Worm (Caenorhabditis elegans) whole organism, late embryonic: ENCODE measurements around the gene srbc-24.

Experiments used
- C38D4.7 ChIP-seq: fragments of 200-800 bp; sonication (Bioruptor generic); optimal IDR thresholded peaks from 2 replicates; lab custom pipeline; 2018; ENCODE audit warnings: mild to moderate bottlenecking, missing genetic modification characterization, moderate library complexity, missing compliant biosample characterization
- K09A11.1 ChIP-seq: sonication (generic microtip); optimal IDR thresholded peaks from 2 replicates; lab custom pipeline; 2017; ENCODE audit warnings: antibody characterized with exemption, mild to moderate bottlenecking, missing genetic modification characterization, missing compliant biosample characterization; ENCODE audit not compliant: insufficient read depth
- T23F11.4 ChIP-seq: fragments of 200-800 bp; sonication (Bioruptor generic); optimal IDR thresholded peaks from 2 replicates; lab custom pipeline; 2018; ENCODE audit warnings: mild to moderate bottlenecking, missing genetic modification characterization, missing compliant biosample characterization
- Y22D7AL.16 ChIP-seq: sonication (generic microtip); optimal IDR thresholded peaks from 2 replicates; lab custom pipeline; 2016; ENCODE audit warnings: missing genetic modification characterization, missing compliant biosample characterization
- ahr-1 ChIP-seq: sonication (generic microtip); optimal IDR thresholded peaks from 2 replicates; lab custom pipeline; 2016; ENCODE audit warnings: missing genetic modification characterization, missing compliant biosample characterization
- ama-1 ChIP-seq: fragments of 150-350 bp; optimal IDR thresholded peaks from 2 replicates; lab custom pipeline; 2014
- ceh-18 ChIP-seq: sonication (generic microtip); optimal IDR thresholded peaks from 2 replicates; lab custom pipeline; 2016; ENCODE audit warnings: missing genetic modification characterization, missing compliant biosample characterization
- ceh-2 ChIP-seq: sonication (generic microtip); optimal IDR thresholded peaks from 2 replicates; lab custom pipeline; 2016; ENCODE audit warnings: missing genotype, missing genetic modification characterization, missing compliant biosample characterization
- ceh-22 ChIP-seq: sonication (generic microtip); optimal IDR thresholded peaks from 2 replicates; lab custom pipeline; 2017; ENCODE audit warnings: missing biosample characterization, missing genetic modification characterization
- ceh-24 ChIP-seq: sonication (generic microtip); optimal IDR thresholded peaks from 2 replicates; lab custom pipeline; 2016; ENCODE audit warnings: mild to moderate bottlenecking, missing genetic modification characterization, missing compliant biosample characterization
- ceh-30 ChIP-seq: fragments of 150-350 bp; optimal IDR thresholded peaks from 2 replicates; lab custom pipeline; 2014; ENCODE audit warnings: missing biosample characterization, missing genetic modification characterization
- ceh-31 ChIP-seq: sonication (generic microtip); optimal IDR thresholded peaks from 2 replicates; lab custom pipeline; 2016; ENCODE audit warnings: missing genetic modification characterization, missing compliant biosample characterization
- ceh-48 ChIP-seq: sonication (generic microtip); optimal IDR thresholded peaks from 2 replicates; lab custom pipeline; 2016; ENCODE audit warnings: missing genetic modification characterization, inconsistent platforms, missing compliant biosample characterization
- ceh-6 ChIP-seq: fragments of 200-800 bp; sonication (Bioruptor generic); optimal IDR thresholded peaks from 2 replicates; lab custom pipeline; 2018; ENCODE audit warnings: mild to moderate bottlenecking, missing genetic modification characterization, missing compliant biosample characterization
- che-1 ChIP-seq: sonication (generic microtip); optimal IDR thresholded peaks from 2 replicates; lab custom pipeline; 2016; ENCODE audit warnings: mild to moderate bottlenecking, missing genetic modification characterization, missing compliant biosample characterization
- elt-4 ChIP-seq: sonication (generic microtip); optimal IDR thresholded peaks from 2 replicates; lab custom pipeline; 2016; ENCODE audit warnings: missing genetic modification characterization, missing compliant biosample characterization
- fax-1 ChIP-seq: sonication (generic microtip); optimal IDR thresholded peaks from 2 replicates; lab custom pipeline; 2016; ENCODE audit warnings: missing genotype, missing genetic modification characterization, missing compliant biosample characterization
- fkh-10 ChIP-seq: fragments of 150-350 bp; optimal IDR thresholded peaks from 2 replicates; lab custom pipeline; 2014; ENCODE audit warnings: missing biosample characterization, missing genetic modification reagents, missing genetic modification characterization
- gmeb-2 ChIP-seq: sonication (generic microtip); optimal IDR thresholded peaks from 2 replicates; lab custom pipeline; 2016; ENCODE audit warnings: missing genetic modification characterization, inconsistent platforms, missing compliant biosample characterization
- hlh-13 ChIP-seq: fragments of 200-800 bp; sonication (Bioruptor generic); optimal IDR thresholded peaks from 2 replicates; lab custom pipeline; 2018; ENCODE audit warnings: mild to moderate bottlenecking, missing genetic modification characterization, missing compliant biosample characterization
- hlh-6 ChIP-seq: sonication (generic microtip); optimal IDR thresholded peaks from 2 replicates; lab custom pipeline; 2016; ENCODE audit warnings: missing genotype, missing genetic modification characterization, missing compliant biosample characterization
- lim-6 ChIP-seq: sonication (generic microtip); optimal IDR thresholded peaks from 2 replicates; lab custom pipeline; 2016; ENCODE audit warnings: missing genetic modification characterization, missing compliant biosample characterization
- nfya-1 ChIP-seq: sonication (generic microtip); optimal IDR thresholded peaks from 2 replicates; lab custom pipeline; 2017; ENCODE audit warnings: missing genetic modification characterization, mild to moderate bottlenecking, missing compliant biosample characterization, antibody characterized with exemption, moderate library complexity
- nhr-232 ChIP-seq: sonication (generic microtip); optimal IDR thresholded peaks from 2 replicates; lab custom pipeline; 2016; ENCODE audit warnings: missing genetic modification characterization, missing compliant biosample characterization
- npax-4 ChIP-seq: sonication (generic microtip); optimal IDR thresholded peaks from 2 replicates; lab custom pipeline; 2016; ENCODE audit warnings: missing genetic modification characterization, missing compliant biosample characterization
- odd-2 ChIP-seq: sonication (generic microtip); optimal IDR thresholded peaks from 2 replicates; lab custom pipeline; 2017; ENCODE audit warnings: antibody characterized with exemption, mild to moderate bottlenecking, missing genetic modification characterization, missing compliant biosample characterization
- pag-3 ChIP-seq: sonication (generic microtip); optimal IDR thresholded peaks from 2 replicates; lab custom pipeline; 2016; ENCODE audit warnings: missing compliant biosample characterization, missing genetic modification characterization, borderline replicate concordance
- pat-9 ChIP-seq: fragments of 200-800 bp; sonication (Bioruptor generic); optimal IDR thresholded peaks from 2 replicates; lab custom pipeline; 2018; ENCODE audit warnings: mild to moderate bottlenecking, missing genetic modification characterization, moderate library complexity, missing compliant biosample characterization
- pha-2 ChIP-seq: sonication (generic microtip); optimal IDR thresholded peaks from 2 replicates; lab custom pipeline; 2017; ENCODE audit warnings: mild to moderate bottlenecking, missing genetic modification characterization, missing compliant biosample characterization
- pqm-1 ChIP-seq: sonication (generic microtip); optimal IDR thresholded peaks from 2 replicates; lab custom pipeline; 2016; ENCODE audit warnings: missing genetic modification characterization, missing compliant biosample characterization
- ref-2 ChIP-seq: sonication (generic microtip); optimal IDR thresholded peaks from 2 replicates; lab custom pipeline; 2016; ENCODE audit warnings: missing genetic modification characterization, missing compliant biosample characterization
- rnt-1 ChIP-seq: sonication (generic microtip); optimal IDR thresholded peaks from 2 replicates; lab custom pipeline; 2016; ENCODE audit warnings: missing genetic modification characterization, missing compliant biosample characterization
- sdc-2 ChIP-seq: sonication (generic microtip); optimal IDR thresholded peaks from 2 replicates; lab custom pipeline; 2016; ENCODE audit warnings: missing genotype, missing genetic modification characterization, missing compliant biosample characterization
- sox-2 ChIP-seq: fragments of 200-800 bp; sonication (Bioruptor generic); IDR thresholded peaks from 2 replicates; pipeline ENCODE4 v1.3.6; 2022; ENCODE audit warnings: missing genetic modification reagents, missing genetic modification characterization, missing compliant biosample characterization
- tbx-2 ChIP-seq: sonication (generic microtip); optimal IDR thresholded peaks from 2 replicates; lab custom pipeline; 2016; ENCODE audit warnings: missing genetic modification characterization, missing compliant biosample characterization
- tbx-7 ChIP-seq: sonication (generic microtip); optimal IDR thresholded peaks from 2 replicates; lab custom pipeline; 2016; ENCODE audit warnings: missing genotype, missing genetic modification characterization, missing compliant biosample characterization
- unc-42 ChIP-seq: sonication (generic microtip); optimal IDR thresholded peaks from 2 replicates; lab custom pipeline; 2016; ENCODE audit warnings: missing genotype, missing genetic modification characterization, missing compliant biosample characterization
- unc-55 ChIP-seq: sonication (generic microtip); optimal IDR thresholded peaks from 2 replicates; lab custom pipeline; 2017; ENCODE audit warnings: missing biosample characterization, missing genetic modification reagents, missing genetic modification characterization
- unc-86 ChIP-seq: sonication (generic microtip); optimal IDR thresholded peaks from 2 replicates; lab custom pipeline; 2016; ENCODE audit warnings: missing genetic modification characterization, missing compliant biosample characterization
- ztf-16 ChIP-seq: sonication (generic microtip); optimal IDR thresholded peaks from 2 replicates; lab custom pipeline; 2017; ENCODE audit warnings: missing genetic modification characterization, missing compliant biosample characterization

srbc-24 gene

ce11 chrV:2151458-2151857 lies at the start of gene srbc-24:
Gene srbc-24, plus strand, starts transcription at chrV:2151758.
- TF ChIP-seq lim-6 (tag; lab: Kevin White, UChicago) (no peak), gmeb-2 (tag; lab: Kevin White, UChicago) (no peak), che-1 (tag; lab: Kevin White, UChicago) (no peak), sox-2 (no peak), ceh-24 (no peak), sdc-2 (no peak), unc-42 (tag; lab: Kevin White, UChicago) (no peak), C38D4.7 (GFP tag; lab: Kevin White, UChicago) (no peak), fax-1 (tag; lab: Kevin White, UChicago) (no peak), hlh-6 (tag; lab: Kevin White, UChicago) (no peak), nfya-1 (tag; lab: Kevin White, UChicago) (no peak), fkh-10 (GFP tag; lab: Kevin White, UChicago) (no peak), hlh-13 (GFP tag; lab: Kevin White, UChicago) (no peak), ceh-2 (tag; lab: Kevin White, UChicago) (no peak)

- TF ChIP-seq elt-4 (no peak), ceh-22 (tag; lab: Kevin White, UChicago) (no peak), C38D4.7 (GFP tag; lab: Kevin White, UChicago) (no peak), ceh-18 (tag; lab: Kevin White, UChicago) (no peak), pat-9 (tag; lab: Kevin White, UChicago) (no peak), unc-55 (GFP tag; lab: Kevin White, UChicago) (no peak), hlh-6 (tag; lab: Kevin White, UChicago) (no peak), odd-2 (no peak), ama-1 (lab: Kevin White, UChicago) (no peak), ceh-6 (GFP tag; lab: Kevin White, UChicago) (no peak), pag-3 (no peak), hlh-13 (GFP tag; lab: Kevin White, UChicago) (no peak), ceh-31 (tag; lab: Kevin White, UChicago) (no peak), Y22D7AL.16 (tag; lab: Kevin White, UChicago) (no peak), ceh-30 (tag; lab: Kevin White, UChicago) (no peak), pqm-1 (tag; lab: Kevin White, UChicago) (no peak), npax-4 (tag; lab: Kevin White, UChicago) (no peak), sdc-2 (no peak), K09A11.1 (tag; lab: Kevin White, UChicago) (no peak), ahr-1 (no peak)
Measured at ce11 chrV:2103118-2103517, 48.4 kb upstream of the srbc-24 start, which contains the start of gene F36F12.1. Gene F36F12.1, minus strand, starts transcription at chrV:2103218.

- TF ChIP-seq unc-55 (GFP tag; lab: Kevin White, UChicago) (no peak), hlh-13 (GFP tag; lab: Kevin White, UChicago) (no peak), ref-2 (tag; lab: Kevin White, UChicago) (no peak), tbx-2 (tag; lab: Kevin White, UChicago) (no peak), pag-3 (no peak), npax-4 (tag; lab: Kevin White, UChicago) (no peak)
Measured at ce11 chrV:2105976-2106375, 45.6 kb upstream of the srbc-24 start, which contains the start of gene F22F7.4. Gene F22F7.4, minus strand, starts transcription at chrV:2106076.

ce11 chrV:2109295-2109694 lies 42.3 kb upstream of the srbc-24 start, which contains the start of gene ckb-4:
Gene ckb-4, minus strand, starts transcription at chrV:2109434.
- no peak for TF ChIP-seq ceh-2 (tag; lab: Kevin White, UChicago)
- TF ChIP-seq ceh-48 (tag; lab: Kevin White, UChicago): peak; percentile 62
- peak; percentile 82 for TF ChIP-seq unc-42 (tag; lab: Kevin White, UChicago)
- peak; percentile 11 for TF ChIP-seq nfya-1 (tag; lab: Kevin White, UChicago)
- no peak for TF ChIP-seq hlh-6 (tag; lab: Kevin White, UChicago)
- peak; percentile 19 for TF ChIP-seq ceh-31 (tag; lab: Kevin White, UChicago)

DNA sequence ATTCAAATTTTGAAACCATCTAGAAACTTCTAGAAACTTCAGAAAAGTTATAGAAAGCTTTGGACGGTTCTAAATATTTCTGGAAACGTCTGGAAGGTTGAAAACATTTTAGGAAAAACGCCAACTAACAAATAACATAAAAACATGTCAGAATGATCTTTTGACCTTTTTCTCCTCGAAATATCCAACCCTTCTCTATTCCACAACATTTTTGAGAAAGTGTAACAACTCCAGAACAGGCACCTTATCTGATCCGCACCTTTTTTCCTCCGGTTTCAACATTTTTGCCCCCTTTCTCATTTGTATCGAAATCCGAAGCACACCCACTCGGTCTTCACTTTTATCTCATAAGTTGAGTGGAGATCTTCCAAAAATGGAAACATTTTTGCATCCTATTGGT lies 41.2 kb upstream of the srbc-24 start, which contains the start of gene F22F7.3:
TSS of gene F22F7.3 (plus strand) at position 301 of the 400 bp plus-strand sequence.
- no peak for TF ChIP-seq Y22D7AL.16 (tag; lab: Kevin White, UChicago)
- TF ChIP-seq pha-2 (tag; lab: Kevin White, UChicago): no peak
- no peak for TF ChIP-seq nhr-232 (tag; lab: Kevin White, UChicago)
- no peak for TF ChIP-seq tbx-2 (tag; lab: Kevin White, UChicago)
- no peak for TF ChIP-seq npax-4 (tag; lab: Kevin White, UChicago)
- TF ChIP-seq T23F11.4: no peak
- no peak for TF ChIP-seq rnt-1
- TF ChIP-seq hlh-6 (tag; lab: Kevin White, UChicago): no peak
- TF ChIP-seq C38D4.7 (GFP tag; lab: Kevin White, UChicago): no peak
- TF ChIP-seq che-1 (tag; lab: Kevin White, UChicago): no peak
- no peak for TF ChIP-seq ztf-16 (tag; lab: Kevin White, UChicago)
- TF ChIP-seq lim-6 (tag; lab: Kevin White, UChicago): no peak
- no peak for TF ChIP-seq tbx-7 (tag; lab: Kevin White, UChicago)
- no peak for TF ChIP-seq unc-55 (GFP tag; lab: Kevin White, UChicago)
- TF ChIP-seq ceh-31 (tag; lab: Kevin White, UChicago): no peak
- TF ChIP-seq unc-86 (tag; lab: Kevin White, UChicago): no peak
- no peak for TF ChIP-seq ceh-6 (GFP tag; lab: Kevin White, UChicago)
- TF ChIP-seq, all 69 proteins: peak for 0
